Fruit fly (Drosophila melanogaster) whole organism, embryonic: ENCODE results near the gene mrva.

ENCODE experiments used
- Atf-2 ChIP-seq: fragments of 200-800 bp; sonication (Bioruptor generic); optimal IDR thresholded peaks from 2 replicates; lab custom pipeline; 2016; ENCODE audit warnings: missing biosample characterization, missing genetic modification characterization
- BEAF-32 ChIP-seq: fragments of 200-800 bp; sonication (Bioruptor generic); optimal IDR thresholded peaks from 3 replicates; lab custom pipeline; 2017; ENCODE audit warnings: missing biosample characterization, missing genetic modification characterization, mild to moderate bottlenecking, moderate library complexity, missing genetic modification reagents
- BtbVII ChIP-seq: fragments of 200-800 bp; sonication (Bioruptor generic); optimal IDR thresholded peaks from 3 replicates; lab custom pipeline; 2017; ENCODE audit warnings: missing biosample characterization, mild to moderate bottlenecking, missing genetic modification characterization
- CG10209 ChIP-seq: fragments of 200-800 bp; sonication (Bioruptor generic); optimal IDR thresholded peaks from 3 replicates; lab custom pipeline; 2017; ENCODE audit warnings: missing biosample characterization, mild to moderate bottlenecking, missing genetic modification characterization, missing genetic modification reagents
- CG11085 ChIP-seq: fragments of 200-800 bp; sonication (Bioruptor generic); IDR thresholded peaks from 2 replicates; pipeline ENCODE4 v1.3.6; 2022; ENCODE audit warnings: missing biosample characterization, missing genetic modification characterization
- CG11456 ChIP-seq: fragments of 200-800 bp; sonication (Bioruptor generic); IDR thresholded peaks from 3 replicates; pipeline ENCODE4 v1.3.6; 2022; ENCODE audit warnings: missing biosample characterization, missing genetic modification characterization
- CG11696 ChIP-seq: fragments of 200-800 bp; sonication (Bioruptor generic); IDR thresholded peaks from 2 replicates; pipeline ENCODE4 v1.3.6; 2022; ENCODE audit warnings: missing biosample characterization, missing genetic modification characterization
- CG15269 ChIP-seq: fragments of 200-800 bp; sonication (Bioruptor generic); optimal IDR thresholded peaks from 2 replicates; lab custom pipeline; 2018; ENCODE audit warnings: missing biosample characterization, mild to moderate bottlenecking, missing genetic modification characterization, moderate library complexity
- CG17361 ChIP-seq: fragments of 200-800 bp; sonication (Bioruptor generic); IDR thresholded peaks from 3 replicates; pipeline ENCODE4 v1.3.6; 2022; ENCODE audit warnings: missing biosample characterization, missing genetic modification characterization
- CG18476 ChIP-seq: fragments of 200-800 bp; sonication (Bioruptor generic); optimal IDR thresholded peaks from 2 replicates; lab custom pipeline; 2016; ENCODE audit warnings: missing biosample characterization, mild to moderate bottlenecking, missing genetic modification characterization
- CG3726 ChIP-seq: fragments of 200-800 bp; sonication (Bioruptor generic); IDR thresholded peaks from 3 replicates; pipeline ENCODE4, ENCODE4 v1.3.6; 2022; ENCODE audit warnings: missing biosample characterization, missing genetic modification characterization
- CG8089 ChIP-seq: fragments of 200-800 bp; sonication (Bioruptor generic); optimal IDR thresholded peaks from 3 replicates; lab custom pipeline; 2016; ENCODE audit warnings: missing biosample characterization, missing genetic modification characterization
- CG8388 ChIP-seq: fragments of 200-800 bp; sonication (Bioruptor generic); optimal IDR thresholded peaks from 2 replicates; lab custom pipeline; 2019; ENCODE audit warnings: missing biosample characterization, mild to moderate bottlenecking, missing genetic modification characterization, moderate library complexity
- CTCF ChIP-seq: fragments of 200-800 bp; sonication (Bioruptor generic); optimal IDR thresholded peaks from 2 replicates; lab custom pipeline; 2017; ENCODE audit warnings: missing biosample characterization, mild to moderate bottlenecking, missing genetic modification characterization, moderate library complexity
- Camta ChIP-seq: fragments of 200-800 bp; sonication (Bioruptor generic); optimal IDR thresholded peaks from 2 replicates; lab custom pipeline; 2016; ENCODE audit warnings: missing biosample characterization, missing genetic modification characterization
- Chrac-16 ChIP-seq: fragments of 200-800 bp; sonication (Bioruptor generic); optimal IDR thresholded peaks from 3 replicates; lab custom pipeline; 2016; ENCODE audit warnings: missing biosample characterization, missing genetic modification characterization
- Dip3 ChIP-seq: fragments of 200-800 bp; sonication (Bioruptor generic); optimal IDR thresholded peaks from 3 replicates; lab custom pipeline; 2016; ENCODE audit warnings: missing biosample characterization, missing genetic modification characterization
- Dref ChIP-seq: fragments of 200-800 bp; sonication (Bioruptor generic); IDR thresholded peaks from 2 replicates; pipeline ENCODE4 v1.3.6; 2022; ENCODE audit warnings: missing biosample characterization, missing genetic modification characterization
- E2f2 ChIP-seq: fragments of 200-800 bp; sonication (Bioruptor generic); IDR thresholded peaks from 2 replicates; pipeline ENCODE4 v1.3.6; 2022; ENCODE audit warnings: missing biosample characterization, missing genetic modification characterization
- Eip74EF ChIP-seq, 2 experiments: fragments of 200-800 bp in 1 of 2; fragments of >200 bp in 1 of 2; sonication (Bioruptor generic) in 1 of 2; optimal IDR thresholded peaks; 2 replicates each; lab custom pipeline; 2017 to 2019; ENCODE audit warnings: missing biosample characterization in 2 of 2, missing genetic modification characterization in 2 of 2, mild to moderate bottlenecking in 1 of 2, moderate library complexity in 1 of 2
- Elba2 ChIP-seq: fragments of 200-800 bp; sonication (Bioruptor generic); optimal IDR thresholded peaks from 3 replicates; lab custom pipeline; 2016; ENCODE audit warnings: missing biosample characterization, missing genetic modification characterization
- Fer1 ChIP-seq: fragments of 200-800 bp; sonication (Bioruptor generic); optimal IDR thresholded peaks from 2 replicates; lab custom pipeline; 2017; ENCODE audit warnings: missing biosample characterization, mild to moderate bottlenecking, missing genetic modification characterization
- Fer3 ChIP-seq: fragments of 200-800 bp; sonication (Bioruptor generic); optimal IDR thresholded peaks from 2 replicates; lab custom pipeline; 2018; ENCODE audit warnings: missing biosample characterization, mild to moderate bottlenecking, missing genetic modification characterization, moderate library complexity
- HmgD ChIP-seq: fragments of 200-800 bp; sonication (Bioruptor generic); optimal IDR thresholded peaks from 3 replicates; lab custom pipeline; 2016; ENCODE audit warnings: missing biosample characterization, missing genetic modification characterization
- Lim3 ChIP-seq: fragments of 200-800 bp; sonication (Bioruptor generic); IDR thresholded peaks from 2 replicates; pipeline ENCODE4 v1.3.6; 2022; ENCODE audit warnings: missing biosample characterization, missing genetic modification characterization
- Meics ChIP-seq: fragments of 200-800 bp; sonication (Bioruptor generic); optimal IDR thresholded peaks from 2 replicates; lab custom pipeline; 2017; ENCODE audit warnings: missing biosample characterization, mild to moderate bottlenecking, missing genetic modification characterization
- Six4 ChIP-seq: fragments of 200-800 bp; sonication (Bioruptor generic); optimal IDR thresholded peaks from 2 replicates; lab custom pipeline; 2016; ENCODE audit warnings: missing biosample characterization, missing genetic modification characterization
- Ssrp ChIP-seq: fragments of 200-800 bp; sonication (Bioruptor generic); optimal IDR thresholded peaks from 2 replicates; lab custom pipeline; 2018; ENCODE audit warnings: missing biosample characterization, mild to moderate bottlenecking, missing genetic modification characterization, moderate library complexity
- ap ChIP-seq: fragments of 200-800 bp; sonication (Bioruptor generic); IDR thresholded peaks from 2 replicates; pipeline ENCODE4 v1.3.6; 2022; ENCODE audit warnings: missing biosample characterization, missing genetic modification characterization
- br ChIP-seq: fragments of >200 bp; optimal IDR thresholded peaks from 2 replicates; lab custom pipeline; 2017
- cg ChIP-seq: fragments of 200-800 bp; sonication (Bioruptor generic); optimal IDR thresholded peaks from 3 replicates; lab custom pipeline; 2019; ENCODE audit warnings: missing biosample characterization, mild to moderate bottlenecking, missing genetic modification characterization, moderate library complexity
- chinmo ChIP-seq: fragments of 200-800 bp; sonication (Bioruptor generic); IDR thresholded peaks from 4 replicates; pipeline ENCODE4 v1.3.6; 2022; ENCODE audit warnings: missing biosample characterization, missing genetic modification characterization; ENCODE audit not compliant: partially characterized antibody
- ci ChIP-seq: fragments of 200-800 bp; sonication (Bioruptor generic); IDR thresholded peaks from 3 replicates; pipeline ENCODE4 v1.3.6; 2022; ENCODE audit warnings: missing biosample characterization, missing genetic modification characterization
- dysf ChIP-seq: fragments of 200-800 bp; sonication (Bioruptor generic); IDR thresholded peaks from 3 replicates; pipeline ENCODE4 v1.3.6; 2022; ENCODE audit warnings: missing biosample characterization, missing genetic modification characterization
- gem ChIP-seq: fragments of 200-800 bp; sonication (Bioruptor generic); optimal IDR thresholded peaks from 2 replicates; lab custom pipeline; 2019; ENCODE audit warnings: missing biosample characterization, mild to moderate bottlenecking, missing genetic modification characterization, moderate library complexity
- her ChIP-seq: fragments of 200-800 bp; sonication (Bioruptor generic); optimal IDR thresholded peaks from 2 replicates; lab custom pipeline; 2016; ENCODE audit warnings: missing biosample characterization, missing genetic modification characterization
- nom ChIP-seq: fragments of 200-800 bp; sonication (Bioruptor generic); optimal IDR thresholded peaks from 2 replicates; lab custom pipeline; 2017; ENCODE audit warnings: missing biosample characterization, missing genetic modification characterization, mild to moderate bottlenecking, moderate library complexity, missing genetic modification reagents
- pan ChIP-seq, 4 experiments: fragments of >200 bp in 3 of 4; fragments of 200-800 bp in 1 of 4; sonication (Bioruptor generic) in 1 of 4; optimal IDR thresholded peaks in 3 of 4; IDR thresholded peaks in 1 of 4; 2 replicates each; pipeline versions ENCODE4 v1.3.6 to Lab custom; 2017 to 2022; ENCODE audit warnings: missing biosample characterization in 2 of 4, missing genetic modification characterization in 2 of 4, mixed read lengths in 1 of 4
- phol ChIP-seq: fragments of 200-800 bp; sonication (Bioruptor generic); optimal IDR thresholded peaks from 3 replicates; lab custom pipeline; 2018; ENCODE audit warnings: missing biosample characterization, mild to moderate bottlenecking, missing genetic modification characterization, moderate library complexity
- pnt ChIP-seq: fragments of 200-800 bp; sonication (Bioruptor generic); optimal IDR thresholded peaks from 3 replicates; lab custom pipeline; 2016; ENCODE audit warnings: missing biosample characterization, missing genetic modification characterization
- row ChIP-seq: fragments of 200-800 bp; sonication (Bioruptor generic); IDR thresholded peaks from 3 replicates; pipeline ENCODE4 v1.3.6; 2022; ENCODE audit warnings: missing biosample characterization, missing genetic modification characterization
- sc ChIP-seq, 3 experiments: fragments of >200 bp in 2 of 3; fragments of 200-800 bp in 1 of 3; sonication (Bioruptor generic) in 1 of 3; optimal IDR thresholded peaks; 2 replicates in 2 of 3; 3 replicates in 1 of 3; lab custom pipeline; 2017; ENCODE audit warnings: mild to moderate bottlenecking in 1 of 3, missing biosample characterization in 1 of 3, missing genetic modification characterization in 1 of 3, missing genetic modification reagents in 1 of 3
- sens-2 ChIP-seq: fragments of 200-800 bp; sonication (Bioruptor generic); IDR thresholded peaks from 2 replicates; pipeline ENCODE4 v1.3.6; 2022; ENCODE audit warnings: missing biosample characterization, missing genetic modification characterization
- shn ChIP-seq: fragments of 200-800 bp; sonication (Bioruptor generic); optimal IDR thresholded peaks from 3 replicates; lab custom pipeline; 2016; ENCODE audit warnings: missing biosample characterization, missing genetic modification characterization
- usp ChIP-seq: fragments of >200 bp; optimal IDR thresholded peaks from 2 replicates; lab custom pipeline; 2017; ENCODE audit warnings: missing biosample characterization, missing genetic modification characterization
- wek ChIP-seq: fragments of 200-800 bp; sonication (Bioruptor generic); optimal IDR thresholded peaks from 3 replicates; lab custom pipeline; 2018; ENCODE audit warnings: missing biosample characterization, mild to moderate bottlenecking, missing genetic modification characterization, moderate library complexity
- wor ChIP-seq: fragments of 200-800 bp; sonication (Bioruptor generic); IDR thresholded peaks from 2 replicates; pipeline ENCODE4 v1.3.6; 2022; ENCODE audit warnings: missing biosample characterization, missing genetic modification characterization
- zen ChIP-seq: fragments of 200-800 bp; sonication (Bioruptor generic); optimal IDR thresholded peaks from 3 replicates; lab custom pipeline; 2018; ENCODE audit warnings: missing biosample characterization, mild to moderate bottlenecking, missing genetic modification characterization, moderate library complexity

Gene mrva

DNA sequence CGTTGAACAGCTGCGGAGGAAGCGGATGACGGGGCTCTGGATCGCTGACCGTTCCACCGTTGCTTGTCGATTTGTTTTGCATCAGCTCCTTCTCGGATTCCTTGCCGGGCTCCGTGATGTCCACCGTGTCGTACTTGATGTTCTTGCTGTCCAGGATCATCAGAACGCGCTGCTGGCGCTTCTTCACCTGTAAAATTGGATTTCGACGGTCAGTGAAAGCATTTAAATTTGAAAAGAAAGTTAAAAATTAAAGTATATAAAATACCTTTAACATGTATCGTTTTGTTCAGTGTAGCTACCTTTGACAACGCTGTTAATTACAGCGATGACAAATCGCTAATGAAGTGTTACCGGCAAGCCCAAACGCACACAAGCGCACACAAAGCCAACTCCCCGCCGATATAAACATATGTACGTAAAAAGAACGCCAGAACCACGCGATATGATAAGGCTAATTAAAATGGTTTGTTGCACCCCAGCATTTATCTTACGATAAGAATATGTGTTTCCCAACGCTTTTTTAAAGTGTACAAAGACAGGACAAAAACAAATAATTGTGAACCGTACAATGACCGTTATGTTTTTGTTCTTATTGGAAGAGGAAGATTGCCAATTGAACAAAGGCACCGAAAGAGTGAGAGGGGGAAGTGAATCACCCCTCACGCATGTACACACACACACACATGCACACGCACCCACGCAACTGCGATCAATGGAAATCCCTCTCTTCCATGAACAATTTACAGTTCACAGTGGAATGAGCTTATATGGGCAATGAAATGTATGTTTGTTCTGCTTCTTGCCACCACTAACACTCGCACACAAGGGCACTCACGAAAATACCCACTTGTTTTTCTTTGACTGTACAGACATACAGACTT is 39.4 kb upstream of the mrva start (continued):
- TF ChIP-seq dysf (0 out of 3 replicates have a peak, but pooled peaks have one; percentile 49), ap (GFP tag; lab: Robert Waterston, UW) (no peak), chinmo (GFP tag; lab: Robert Waterston, UW) (peak; percentile 81; the same call in 2 of the 4 replicates), Dip3 (GFP tag; lab: Kevin White, UChicago) (no peak), Elba2 (peak; percentile 93), cg (GFP tag; lab: Kevin White, UChicago) (peak; percentile 94), ci (GFP tag; lab: Robert Waterston, UW) (peak; percentile 80; the same call in 2 of the 3 replicates), CG11085 (no peak), wor (no peak), nom (peak; percentile 18), wek (GFP tag; lab: Kevin White, UChicago) (no peak), CG18476 (no peak), phol (tag; lab: Kevin White, UChicago) (peak; percentile 40), gem (tag; lab: Kevin White, UChicago) (peak; percentile 58), pan (optimal IDR thresholded peaks at IDR 0.05; lab: Kevin White, UChicago) (no peak), pan (GFP tag; optimal IDR thresholded peaks at IDR 0.05 in 1 of 2, IDR thresholded peaks at IDR 0.05 in 1 of 2) (peak in 1 of 2 experiments; percentile 32), row (GFP tag; lab: Robert Waterston, UW) (peak; percentile 15; the same call in 1 of the 3 replicates), usp (GFP tag; lab: Kevin White, UChicago) (no peak), BEAF-32 (GFP tag; lab: Kevin White, UChicago) (peak; percentile 0), CG3726 (GFP tag; lab: Robert Waterston, UW) (no peak), CG15269 (tag; lab: Kevin White, UChicago) (peak; percentile 54), br (lab: Kevin White, UChicago) (no peak), HmgD (GFP tag; lab: Kevin White, UChicago) (peak; percentile 7), Chrac-16 (GFP tag; lab: Kevin White, UChicago) (no peak), sc (optimal IDR thresholded peaks at IDR 0.05; lab: Kevin White, UChicago) (no peak), sc (GFP tag; optimal IDR thresholded peaks at IDR 0.05; lab: Kevin White, UChicago) (no peak), shn (GFP tag; lab: Kevin White, UChicago) (no peak), E2f2 (peak; percentile 24; the same call in 1 of the 2 replicates), CG10209 (peak; percentile 35), zen (tag; lab: Kevin White, UChicago) (no peak), Eip74EF (GFP tag; optimal IDR thresholded peaks at IDR 0.05; lab: Kevin White, UChicago) (no peak), CG8089 (GFP tag; lab: Kevin White, UChicago) (no peak), Atf-2 (no peak), Fer1 (peak; percentile 18), BtbVII (GFP tag; lab: Kevin White, UChicago) (no peak), CG17361 (GFP tag; lab: Robert Waterston, UW) (peak; percentile 62; the same call in 1 of the 3 replicates), Lim3 (GFP tag; lab: Robert Waterston, UW) (no peak), Ssrp (tag; lab: Kevin White, UChicago) (no peak), Fer3 (tag; lab: Kevin White, UChicago) (peak; percentile 19), her (GFP tag; lab: Kevin White, UChicago) (no peak), Meics (GFP tag; lab: Kevin White, UChicago) (peak; percentile 50), Six4 (GFP tag; lab: Kevin White, UChicago) (peak; percentile 1), CG11456 (GFP tag; lab: Robert Waterston, UW) (no peak), pnt (GFP tag; lab: Kevin White, UChicago) (no peak), sens-2 (GFP tag; lab: Robert Waterston, UW) (0 out of 2 replicates have a peak, but pooled peaks have one; percentile 17), CG8388 (GFP tag; lab: Kevin White, UChicago) (no peak), Dref (no peak), CTCF (GFP tag; lab: Kevin White, UChicago) (peak; percentile 39), CG11696 (no peak), Camta (peak; percentile 22)
